Worm (Caenorhabditis elegans) whole organism, mixed stage, embryonic: ENCODE results near the gene R07E4.1.

Experiments used
- M03D4.4 ChIP-seq: sonication (generic microtip); optimal IDR thresholded peaks from 2 replicates; lab custom pipeline; 2017; ENCODE audit warnings: mild to moderate bottlenecking, missing genetic modification characterization, missing compliant biosample characterization
- lsy-2 ChIP-seq: fragments of 150-350 bp; optimal IDR thresholded peaks from 2 replicates; lab custom pipeline; 2014; ENCODE audit warnings: missing biosample characterization, missing genetic modification characterization
- mab-5 ChIP-seq: fragments of 150-350 bp; optimal IDR thresholded peaks from 2 replicates; lab custom pipeline; 2014; ENCODE audit warnings: missing biosample characterization, missing genetic modification characterization
- sptf-1 ChIP-seq: sonication (generic microtip); optimal IDR thresholded peaks from 2 replicates; lab custom pipeline; 2017; ENCODE audit warnings: mild to moderate bottlenecking, missing genetic modification characterization, moderate library complexity, missing compliant biosample characterization
- tbx-8 ChIP-seq: fragments of 200-800 bp; sonication (Bioruptor generic); optimal IDR thresholded peaks from 2 replicates; lab custom pipeline; 2018; ENCODE audit warnings: mild to moderate bottlenecking, missing genetic modification characterization, moderate library complexity, missing compliant biosample characterization

DNA sequence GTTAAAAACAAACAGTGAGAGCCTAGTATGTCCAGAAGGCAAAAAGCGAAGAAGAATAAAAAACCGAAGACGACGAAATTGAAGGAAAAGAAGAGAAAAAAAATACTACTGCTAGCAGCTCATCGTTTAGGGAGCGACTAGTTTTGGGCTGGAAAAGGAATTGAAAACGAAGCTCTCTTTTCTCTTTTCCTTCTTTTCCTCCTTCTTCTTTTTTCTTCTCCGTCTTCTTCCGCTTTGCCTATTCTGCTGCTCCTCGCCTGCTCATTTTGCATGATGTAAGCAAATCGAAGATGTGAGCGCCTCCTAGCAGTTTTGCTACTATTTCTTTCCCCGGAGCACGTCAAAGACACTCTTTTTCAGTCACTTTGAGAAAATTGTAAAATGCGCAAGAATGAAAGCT, 22.8 kb downstream of the R07E4.1 start:
- no peak for TF ChIP-seq lsy-2 (tag; lab: Kevin White, UChicago)
- TF ChIP-seq M03D4.4 (tag; lab: Kevin White, UChicago) = no peak
- TF ChIP-seq sptf-1 = no peak
- no peak for TF ChIP-seq tbx-8
- no peak for TF ChIP-seq mab-5
